Fruit fly (Drosophila melanogaster) whole organism, embryonic: ENCODE measurements around the gene CG14657.
A peak's percentile ranks its signal among the peaks of the same experiment; 100 is the strongest.

Experiments used
- Asciz ChIP-seq: fragments of 200-800 bp; sonication (Bioruptor generic); optimal IDR thresholded peaks from 2 replicates; lab custom pipeline; 2017; ENCODE audit warnings: missing biosample characterization, mild to moderate bottlenecking, missing genetic modification characterization, missing genetic modification reagents
- BEAF-32 ChIP-seq: fragments of 200-800 bp; sonication (Bioruptor generic); optimal IDR thresholded peaks from 3 replicates; lab custom pipeline; 2017; ENCODE audit warnings: missing biosample characterization, missing genetic modification characterization, mild to moderate bottlenecking, moderate library complexity, missing genetic modification reagents
- Bdp1 ChIP-seq: fragments of 200-800 bp; sonication (Bioruptor generic); optimal IDR thresholded peaks from 3 replicates; lab custom pipeline; 2016; ENCODE audit warnings: missing biosample characterization, missing genetic modification characterization
- Bgb ChIP-seq: fragments of 200-800 bp; sonication (Bioruptor generic); IDR thresholded peaks from 2 replicates; pipeline ENCODE4 v1.3.6; 2022; ENCODE audit warnings: missing biosample characterization, missing genetic modification characterization; ENCODE audit not compliant: partially characterized antibody
- CG1024 ChIP-seq: fragments of 200-800 bp; sonication (Bioruptor generic); IDR thresholded peaks from 2 replicates; pipeline ENCODE4 v1.3.6; 2022; ENCODE audit warnings: missing biosample characterization, missing genetic modification characterization
- CG12299 ChIP-seq: fragments of 200-800 bp; sonication (Bioruptor generic); optimal IDR thresholded peaks from 2 replicates; lab custom pipeline; 2018; ENCODE audit warnings: missing biosample characterization, mild to moderate bottlenecking, missing genetic modification characterization
- CG12659 ChIP-seq: fragments of 200-800 bp; sonication (Bioruptor generic); optimal IDR thresholded peaks from 3 replicates; lab custom pipeline; 2017; ENCODE audit warnings: mild to moderate bottlenecking, missing biosample characterization, missing genetic modification reagents, missing genetic modification characterization
- CG13775 ChIP-seq: fragments of 200-800 bp; sonication (Bioruptor generic); optimal IDR thresholded peaks from 3 replicates; lab custom pipeline; 2017; ENCODE audit warnings: missing biosample characterization, mild to moderate bottlenecking, missing genetic modification characterization
- CG1529 ChIP-seq: fragments of 200-800 bp; sonication (Bioruptor generic); optimal IDR thresholded peaks from 3 replicates; lab custom pipeline; 2018; ENCODE audit warnings: missing biosample characterization, missing genetic modification characterization
- CG17385 ChIP-seq: fragments of 200-800 bp; sonication (Bioruptor generic); optimal IDR thresholded peaks from 3 replicates; lab custom pipeline; 2018; ENCODE audit warnings: missing biosample characterization, mild to moderate bottlenecking, missing genetic modification characterization
- CG17802 ChIP-seq: fragments of 200-800 bp; sonication (Bioruptor generic); optimal IDR thresholded peaks from 2 replicates; lab custom pipeline; 2018; ENCODE audit warnings: missing biosample characterization, mild to moderate bottlenecking, missing genetic modification characterization, moderate library complexity
- CG18262 ChIP-seq: fragments of 200-800 bp; optimal IDR thresholded peaks from 3 replicates; lab custom pipeline; 2019; ENCODE audit warnings: missing biosample characterization, mild to moderate bottlenecking, missing genetic modification characterization, moderate library complexity
- CG33213 ChIP-seq: fragments of 200-800 bp; sonication (Bioruptor generic); optimal IDR thresholded peaks from 3 replicates; lab custom pipeline; 2016; ENCODE audit warnings: missing biosample characterization, missing genetic modification characterization
- CG3407 ChIP-seq: fragments of 200-800 bp; sonication (Bioruptor generic); optimal IDR thresholded peaks from 2 replicates; lab custom pipeline; 2018; ENCODE audit warnings: missing biosample characterization, mild to moderate bottlenecking, missing genetic modification characterization
- CG5180 ChIP-seq: fragments of 200-800 bp; sonication (Bioruptor generic); optimal IDR thresholded peaks from 3 replicates; lab custom pipeline; 2017; ENCODE audit warnings: missing biosample characterization, missing genetic modification characterization, mild to moderate bottlenecking, moderate library complexity, missing genetic modification reagents
- CG6272 ChIP-seq: fragments of 200-800 bp; sonication (Bioruptor generic); IDR thresholded peaks from 2 replicates; pipeline ENCODE4 v1.3.6; 2022; ENCODE audit warnings: missing biosample characterization, missing genetic modification characterization
- CG6791 ChIP-seq: fragments of 200-800 bp; sonication (Bioruptor generic); IDR thresholded peaks from 3 replicates; pipeline ENCODE4 v1.3.6; 2022; ENCODE audit warnings: missing biosample characterization, missing genetic modification characterization; ENCODE audit not compliant: partially characterized antibody
- CG8765 ChIP-seq: fragments of 200-800 bp; sonication (Bioruptor generic); IDR thresholded peaks from 2 replicates; pipeline ENCODE4 v1.3.6; 2022; ENCODE audit warnings: missing biosample characterization, missing genetic modification characterization
- CG9215 ChIP-seq: fragments of 200-800 bp; sonication (Bioruptor generic); IDR thresholded peaks from 2 replicates; pipeline ENCODE4 v1.3.6; 2022; ENCODE audit warnings: missing biosample characterization, missing genetic modification characterization
- CG9609 ChIP-seq: fragments of 200-800 bp; sonication (Bioruptor generic); optimal IDR thresholded peaks from 3 replicates; lab custom pipeline; 2016; ENCODE audit warnings: missing biosample characterization, missing genetic modification characterization
- Gsc ChIP-seq: fragments of 200-800 bp; sonication (Bioruptor generic); IDR thresholded peaks from 2 replicates; pipeline ENCODE4 v1.3.6; 2022; ENCODE audit warnings: missing biosample characterization, missing genetic modification characterization
- HLH4C ChIP-seq: fragments of 200-800 bp; sonication (Bioruptor generic); IDR thresholded peaks from 3 replicates; pipeline ENCODE4 v1.3.6; 2022; ENCODE audit warnings: missing biosample characterization, missing genetic modification characterization; ENCODE audit not compliant: partially characterized antibody
- MBD-R2 ChIP-seq: fragments of 200-800 bp; sonication (Bioruptor generic); IDR thresholded peaks from 2 replicates; pipeline ENCODE4 v1.3.6; 2022; ENCODE audit warnings: missing biosample characterization, missing genetic modification characterization
- Med ChIP-seq: fragments of 200-800 bp; sonication (Bioruptor generic); peaks from one replicate; lab custom pipeline; 2016; ENCODE audit warnings: missing biosample characterization, missing genetic modification characterization, mild to moderate bottlenecking, inconsistent platforms, moderate library complexity
- Neu2 ChIP-seq: fragments of 200-800 bp; sonication (Bioruptor generic); optimal IDR thresholded peaks from 3 replicates; lab custom pipeline; 2016; ENCODE audit warnings: missing biosample characterization, missing genetic modification characterization, borderline replicate concordance
- NfI ChIP-seq: fragments of 200-800 bp; sonication (Bioruptor generic); optimal IDR thresholded peaks from 3 replicates; lab custom pipeline; 2018; ENCODE audit warnings: missing biosample characterization, mild to moderate bottlenecking, missing genetic modification characterization, moderate library complexity
- Ptx1 ChIP-seq: fragments of 200-800 bp; sonication (Bioruptor generic); IDR thresholded peaks from 2 replicates; pipeline ENCODE4 v1.3.6; 2022; ENCODE audit warnings: missing biosample characterization, missing genetic modification characterization
- Six4 ChIP-seq: fragments of 200-800 bp; sonication (Bioruptor generic); optimal IDR thresholded peaks from 2 replicates; lab custom pipeline; 2016; ENCODE audit warnings: missing biosample characterization, missing genetic modification characterization
- Stat92E ChIP-seq, 3 experiments: fragments of >200 bp in 2 of 3; fragments of 200-800 bp in 1 of 3; sonication (Bioruptor generic) in 1 of 3; optimal IDR thresholded peaks; 2 replicates each; lab custom pipeline; 2017 to 2019; ENCODE audit warnings: missing biosample characterization in 3 of 3, missing genetic modification characterization in 3 of 3, mild to moderate bottlenecking in 1 of 3, moderate library complexity in 1 of 3
- aop ChIP-seq: fragments of 200-800 bp; sonication (Bioruptor generic); IDR thresholded peaks from 2 replicates; pipeline ENCODE4 v1.3.6; 2022; ENCODE audit warnings: missing biosample characterization, missing genetic modification characterization
- bbx ChIP-seq: fragments of 200-800 bp; sonication (Bioruptor generic); IDR thresholded peaks from 2 replicates; pipeline ENCODE4 v1.3.6; 2022; ENCODE audit warnings: missing biosample characterization, missing genetic modification characterization; ENCODE audit not compliant: partially characterized antibody
- dysf ChIP-seq: fragments of 200-800 bp; sonication (Bioruptor generic); IDR thresholded peaks from 3 replicates; pipeline ENCODE4 v1.3.6; 2022; ENCODE audit warnings: missing biosample characterization, missing genetic modification characterization
- ems ChIP-seq: fragments of 200-800 bp; sonication (Bioruptor generic); optimal IDR thresholded peaks from 3 replicates; lab custom pipeline; 2016; ENCODE audit warnings: missing biosample characterization, missing genetic modification characterization
- ftz-f1 ChIP-seq: fragments of 200-800 bp; sonication (Bioruptor generic); optimal IDR thresholded peaks from 2 replicates; lab custom pipeline; 2016; ENCODE audit warnings: missing biosample characterization, missing genetic modification characterization
- gce ChIP-seq: fragments of 200-800 bp; sonication (Bioruptor generic); IDR thresholded peaks from 3 replicates; pipeline ENCODE4 v1.3.6; 2022; ENCODE audit warnings: missing biosample characterization, missing genetic modification characterization
- grn ChIP-seq: fragments of 200-800 bp; sonication (Bioruptor generic); optimal IDR thresholded peaks from 3 replicates; lab custom pipeline; 2017; ENCODE audit warnings: missing biosample characterization, missing genetic modification characterization
- hth ChIP-seq: fragments of >200 bp; optimal IDR thresholded peaks from 2 replicates; lab custom pipeline; 2017; ENCODE audit warnings: inconsistent platforms
- knrl ChIP-seq: fragments of 200-800 bp; sonication (Bioruptor generic); IDR thresholded peaks from 3 replicates; pipeline ENCODE4 v1.3.6; 2022; ENCODE audit warnings: missing biosample characterization, missing genetic modification characterization; ENCODE audit not compliant: partially characterized antibody
- lola ChIP-seq, 3 experiments: fragments of >200 bp in 2 of 3; fragments of 200-800 bp in 1 of 3; sonication (Bioruptor generic) in 1 of 3; optimal IDR thresholded peaks; 2 replicates each; lab custom pipeline; 2017 to 2019; ENCODE audit warnings: missing biosample characterization in 3 of 3, missing genetic modification characterization in 3 of 3, mild to moderate bottlenecking in 1 of 3, moderate library complexity in 1 of 3
- nau ChIP-seq: fragments of 200-800 bp; sonication (Bioruptor generic); optimal IDR thresholded peaks from 3 replicates; lab custom pipeline; 2017; ENCODE audit warnings: missing biosample characterization, mild to moderate bottlenecking, missing genetic modification characterization, missing genetic modification reagents
- nmo ChIP-seq: fragments of 200-800 bp; sonication (Bioruptor generic); optimal IDR thresholded peaks from 2 replicates; lab custom pipeline; 2018; ENCODE audit warnings: missing biosample characterization, mild to moderate bottlenecking, missing genetic modification characterization, moderate library complexity
- pb ChIP-seq: fragments of 200-800 bp; sonication (Bioruptor generic); optimal IDR thresholded peaks from 3 replicates; lab custom pipeline; 2016; ENCODE audit warnings: missing biosample characterization, missing genetic modification characterization
- sens-2 ChIP-seq: fragments of 200-800 bp; sonication (Bioruptor generic); IDR thresholded peaks from 2 replicates; pipeline ENCODE4 v1.3.6; 2022; ENCODE audit warnings: missing biosample characterization, missing genetic modification characterization
- shn ChIP-seq: fragments of 200-800 bp; sonication (Bioruptor generic); optimal IDR thresholded peaks from 3 replicates; lab custom pipeline; 2016; ENCODE audit warnings: missing biosample characterization, missing genetic modification characterization
- tll ChIP-seq, 2 experiments: fragments of 200-800 bp in 1 of 2; fragments of >200 bp in 1 of 2; sonication (Bioruptor generic) in 1 of 2; optimal IDR thresholded peaks; 2 replicates each; lab custom pipeline; 2017 to 2019; ENCODE audit warnings: missing biosample characterization in 2 of 2, missing genetic modification characterization in 2 of 2, mild to moderate bottlenecking in 1 of 2, moderate library complexity in 1 of 2
- unc-4 ChIP-seq: fragments of 200-800 bp; sonication (Bioruptor generic); IDR thresholded peaks from 2 replicates; pipeline ENCODE4 v1.3.6; 2022; ENCODE audit warnings: missing biosample characterization, missing genetic modification characterization; ENCODE audit not compliant: partially characterized antibody
- wdn ChIP-seq: fragments of 200-800 bp; sonication (Bioruptor generic); IDR thresholded peaks from 2 replicates; pipeline ENCODE4 v1.3.6; 2022; ENCODE audit warnings: missing biosample characterization, missing genetic modification characterization
- z ChIP-seq: fragments of 200-800 bp; sonication (Bioruptor generic); IDR thresholded peaks from 3 replicates; pipeline ENCODE4 v1.3.6; 2022; ENCODE audit warnings: missing biosample characterization, missing genetic modification characterization
- zfh1 ChIP-seq: fragments of 200-800 bp; sonication (Bioruptor generic); IDR thresholded peaks from 3 replicates; pipeline ENCODE4 v1.3.6; 2022; ENCODE audit warnings: missing biosample characterization, missing genetic modification characterization
- zfh2 ChIP-seq: fragments of 200-800 bp; sonication (Bioruptor generic); optimal IDR thresholded peaks from 2 replicates; lab custom pipeline; 2016; ENCODE audit warnings: missing biosample characterization, missing genetic modification characterization

CG14657 gene

dm6 chr3R:4804126-4804649 is 17.0 kb downstream of the CG14657 start (continued):
- TF ChIP-seq dysf (GFP tag; lab: Robert Waterston, UW), result peak; percentile 24; the same call in 1 of the 3 replicates
- TF ChIP-seq CG1529 (GFP tag; lab: Kevin White, UChicago), result no peak
- no peak for TF ChIP-seq ems (GFP tag; lab: Kevin White, UChicago)
- TF ChIP-seq Asciz, result no peak
- no peak for TF ChIP-seq Six4
- no peak for TF ChIP-seq CG9609 (GFP tag; lab: Kevin White, UChicago)
- peak; percentile 52 for TF ChIP-seq unc-4 (GFP tag; lab: Robert Waterston, UW)
- no peak for TF ChIP-seq lola (GFP tag; optimal IDR thresholded peaks at IDR 0.05; lab: Kevin White, UChicago)
- no peak for TF ChIP-seq pb (GFP tag; lab: Kevin White, UChicago)
- TF ChIP-seq CG9215, result no peak
- no peak for TF ChIP-seq CG6272 (GFP tag; lab: Robert Waterston, UW)
- TF ChIP-seq CG1024 (GFP tag; lab: Robert Waterston, UW), result no peak
- peak; percentile 80 for TF ChIP-seq Med (GFP tag; lab: Kevin White, UChicago)
- TF ChIP-seq CG5180 (GFP tag; lab: Kevin White, UChicago), result no peak
- no peak for TF ChIP-seq MBD-R2 (GFP tag; lab: Robert Waterston, UW)
- TF ChIP-seq Bgb (GFP tag; lab: Robert Waterston, UW), result no peak
- no peak for TF ChIP-seq grn (GFP tag; lab: Kevin White, UChicago)
- peak; percentile 23 for TF ChIP-seq CG18262 (tag; lab: Kevin White, UChicago)
- TF ChIP-seq knrl (GFP tag; lab: Robert Waterston, UW), result peak; percentile 31; the same call in 1 of the 3 replicates
- no peak for TF ChIP-seq hth (lab: Kevin White, UChicago)
- TF ChIP-seq Ptx1 (GFP tag; lab: Robert Waterston, UW), result 0 out of 2 replicates have a peak, but pooled peaks have one; percentile 39
- no peak for TF ChIP-seq aop (GFP tag; lab: Robert Waterston, UW)
- TF ChIP-seq wdn (GFP tag; lab: Robert Waterston, UW), result no peak
- no peak for TF ChIP-seq HLH4C
- no peak for TF ChIP-seq CG12659 (GFP tag; lab: Kevin White, UChicago)
- TF ChIP-seq Neu2 (GFP tag; lab: Kevin White, UChicago), result no peak
- TF ChIP-seq CG6791, result no peak
- no peak for TF ChIP-seq Gsc (GFP tag; lab: Robert Waterston, UW)
- no peak for TF ChIP-seq nau (GFP tag; lab: Kevin White, UChicago)
- no peak for TF ChIP-seq CG33213 (GFP tag; lab: Kevin White, UChicago)
- peak; percentile 68 for TF ChIP-seq ftz-f1
- TF ChIP-seq gce (GFP tag; lab: Robert Waterston, UW), result no peak
- TF ChIP-seq zfh2, result no peak
- TF ChIP-seq CG13775 (GFP tag; lab: Kevin White, UChicago), result no peak
- TF ChIP-seq shn, result no peak
- no peak for TF ChIP-seq tll (GFP tag; optimal IDR thresholded peaks at IDR 0.05; lab: Kevin White, UChicago)
- peak; percentile 39 for TF ChIP-seq NfI (GFP tag; lab: Kevin White, UChicago)
- TF ChIP-seq bbx (GFP tag; lab: Robert Waterston, UW), result no peak
- TF ChIP-seq CG17802 (tag; lab: Kevin White, UChicago), result no peak
- TF ChIP-seq CG12299, result no peak
- TF ChIP-seq Stat92E (GFP tag; optimal IDR thresholded peaks at IDR 0.05; lab: Kevin White, UChicago), result no peak
- no peak for TF ChIP-seq Bdp1 (GFP tag; lab: Kevin White, UChicago)
- no peak for TF ChIP-seq zfh1 (GFP tag; lab: Robert Waterston, UW)
- TF ChIP-seq CG17385, result peak; percentile 13
- peak; percentile 66 for TF ChIP-seq BEAF-32 (GFP tag; lab: Kevin White, UChicago)
- no peak for TF ChIP-seq CG8765 (GFP tag; lab: Robert Waterston, UW)
- TF ChIP-seq sens-2 (GFP tag; lab: Robert Waterston, UW), result no peak
- TF ChIP-seq nmo, result no peak
- peak; percentile 77; the same call in 2 of the 3 replicates for TF ChIP-seq z (GFP tag; lab: Robert Waterston, UW)
- TF ChIP-seq CG3407 (GFP tag; lab: Kevin White, UChicago), result no peak
